Fruit fly (Drosophila melanogaster) whole organism, embryonic: ENCODE results near the gene Pcd.

ENCODE experiments used
- BEAF-32 ChIP-seq: fragments of 200-800 bp; sonication (Bioruptor generic); optimal IDR thresholded peaks from 3 replicates; lab custom pipeline; 2017; ENCODE audit warnings: missing biosample characterization, missing genetic modification characterization, mild to moderate bottlenecking, moderate library complexity, missing genetic modification reagents
- CG1024 ChIP-seq: fragments of 200-800 bp; sonication (Bioruptor generic); IDR thresholded peaks from 2 replicates; pipeline ENCODE4 v1.3.6; 2022; ENCODE audit warnings: missing biosample characterization, missing genetic modification characterization
- CG12155 ChIP-seq: fragments of 200-800 bp; sonication (Bioruptor generic); optimal IDR thresholded peaks from 3 replicates; lab custom pipeline; 2016; ENCODE audit warnings: missing biosample characterization, missing genetic modification characterization
- CG13894 ChIP-seq: fragments of 200-800 bp; sonication (Bioruptor generic); optimal IDR thresholded peaks from 3 replicates; lab custom pipeline; 2018; ENCODE audit warnings: missing biosample characterization, mild to moderate bottlenecking, missing genetic modification characterization, moderate library complexity
- CG14014 ChIP-seq: fragments of 200-800 bp; sonication (Bioruptor generic); IDR thresholded peaks from 2 replicates; pipeline ENCODE4 v1.3.6; 2022; ENCODE audit warnings: missing biosample characterization, missing genetic modification characterization
- CG15479 ChIP-seq: fragments of 200-800 bp; sonication (Bioruptor generic); optimal IDR thresholded peaks from 3 replicates; lab custom pipeline; 2019; ENCODE audit warnings: missing biosample characterization, mild to moderate bottlenecking, missing genetic modification characterization, moderate library complexity
- CG17328 ChIP-seq: fragments of 200-800 bp; sonication (Bioruptor generic); IDR thresholded peaks from 2 replicates; pipeline ENCODE4 v1.3.6; 2022; ENCODE audit warnings: missing biosample characterization, missing genetic modification characterization
- CG17385 ChIP-seq: fragments of 200-800 bp; sonication (Bioruptor generic); optimal IDR thresholded peaks from 3 replicates; lab custom pipeline; 2018; ENCODE audit warnings: missing biosample characterization, mild to moderate bottlenecking, missing genetic modification characterization
- CG18011 ChIP-seq: fragments of 200-800 bp; sonication (Bioruptor generic); optimal IDR thresholded peaks from 2 replicates; lab custom pipeline; 2017; ENCODE audit warnings: missing biosample characterization, missing genetic modification characterization, mild to moderate bottlenecking, moderate library complexity, missing genotype
- CG2202 ChIP-seq: fragments of 200-800 bp; sonication (Bioruptor generic); optimal IDR thresholded peaks from 2 replicates; lab custom pipeline; 2018; ENCODE audit warnings: missing biosample characterization, mild to moderate bottlenecking, missing genetic modification characterization
- CG32767 ChIP-seq: fragments of 200-800 bp; sonication (Bioruptor generic); IDR thresholded peaks from 2 replicates; pipeline ENCODE4 v1.3.6; 2022; ENCODE audit warnings: missing biosample characterization, missing genetic modification characterization
- CG33557 ChIP-seq: fragments of 200-800 bp; sonication (Bioruptor generic); optimal IDR thresholded peaks from 2 replicates; lab custom pipeline; 2019; ENCODE audit warnings: missing biosample characterization, mild to moderate bottlenecking, missing genetic modification characterization, moderate library complexity
- CG34224 ChIP-seq: fragments of 200-800 bp; sonication (Bioruptor generic); IDR thresholded peaks from 3 replicates; pipeline ENCODE4 v1.3.6; 2022; ENCODE audit warnings: missing biosample characterization, missing genetic modification characterization; ENCODE audit not compliant: partially characterized antibody
- CG3726 ChIP-seq: fragments of 200-800 bp; sonication (Bioruptor generic); IDR thresholded peaks from 3 replicates; pipeline ENCODE4, ENCODE4 v1.3.6; 2022; ENCODE audit warnings: missing biosample characterization, missing genetic modification characterization
- CG4360 ChIP-seq: fragments of 200-800 bp; sonication (Bioruptor generic); IDR thresholded peaks from 2 replicates; pipeline ENCODE4 v1.3.6; 2022; ENCODE audit warnings: missing biosample characterization, missing genetic modification characterization
- CG7745 ChIP-seq: fragments of 200-800 bp; sonication (Bioruptor generic); optimal IDR thresholded peaks from 2 replicates; lab custom pipeline; 2018; ENCODE audit warnings: missing biosample characterization, mild to moderate bottlenecking, missing genetic modification characterization, moderate library complexity
- CG8281 ChIP-seq: fragments of 200-800 bp; sonication (Bioruptor generic); optimal IDR thresholded peaks from 2 replicates; lab custom pipeline; 2018; ENCODE audit warnings: missing biosample characterization, mild to moderate bottlenecking, missing genetic modification characterization, moderate library complexity
- CG9609 ChIP-seq: fragments of 200-800 bp; sonication (Bioruptor generic); optimal IDR thresholded peaks from 3 replicates; lab custom pipeline; 2016; ENCODE audit warnings: missing biosample characterization, missing genetic modification characterization
- CG9727 ChIP-seq: fragments of 200-800 bp; sonication (Bioruptor generic); optimal IDR thresholded peaks from 3 replicates; lab custom pipeline; 2017; ENCODE audit warnings: missing biosample characterization, mild to moderate bottlenecking, missing genetic modification characterization
- E2f2 ChIP-seq: fragments of 200-800 bp; sonication (Bioruptor generic); IDR thresholded peaks from 2 replicates; pipeline ENCODE4 v1.3.6; 2022; ENCODE audit warnings: missing biosample characterization, missing genetic modification characterization
- H15 ChIP-seq: fragments of 200-800 bp; sonication (Bioruptor generic); IDR thresholded peaks from 3 replicates; pipeline ENCODE4 v1.3.6; 2022; ENCODE audit warnings: missing biosample characterization, missing genetic modification characterization
- HLH4C ChIP-seq: fragments of 200-800 bp; sonication (Bioruptor generic); IDR thresholded peaks from 3 replicates; pipeline ENCODE4 v1.3.6; 2022; ENCODE audit warnings: missing biosample characterization, missing genetic modification characterization; ENCODE audit not compliant: partially characterized antibody
- Hr51 ChIP-seq, 2 experiments: fragments of 200-800 bp; sonication (Bioruptor generic); optimal IDR thresholded peaks; 2 replicates in 1 of 2; 3 replicates in 1 of 2; lab custom pipeline; 2016 to 2018; ENCODE audit warnings: missing biosample characterization in 2 of 2, missing genetic modification characterization in 2 of 2, mild to moderate bottlenecking in 1 of 2, moderate library complexity in 1 of 2
- Lpt ChIP-seq: fragments of >200 bp; optimal IDR thresholded peaks from 2 replicates; lab custom pipeline; 2018; ENCODE audit warnings: missing biosample characterization, missing genetic modification characterization
- Nf-YC ChIP-seq: fragments of 200-800 bp; optimal IDR thresholded peaks from 3 replicates; lab custom pipeline; 2019; ENCODE audit warnings: missing biosample characterization, mild to moderate bottlenecking, missing genetic modification characterization, moderate library complexity
- Ssrp ChIP-seq: fragments of 200-800 bp; sonication (Bioruptor generic); optimal IDR thresholded peaks from 2 replicates; lab custom pipeline; 2018; ENCODE audit warnings: missing biosample characterization, mild to moderate bottlenecking, missing genetic modification characterization, moderate library complexity
- Trl ChIP-seq, 3 experiments: fragments of >200 bp in 2 of 3; fragments of 200-800 bp in 1 of 3; sonication (Bioruptor generic) in 1 of 3; optimal IDR thresholded peaks; 2 replicates in 1 of 3; 3 replicates in 2 of 3; lab custom pipeline; 2016 to 2017; ENCODE audit warnings: missing biosample characterization in 1 of 3, missing genetic modification characterization in 1 of 3
- br ChIP-seq: fragments of >200 bp; optimal IDR thresholded peaks from 2 replicates; lab custom pipeline; 2017
- cg ChIP-seq: fragments of 200-800 bp; sonication (Bioruptor generic); optimal IDR thresholded peaks from 3 replicates; lab custom pipeline; 2019; ENCODE audit warnings: missing biosample characterization, mild to moderate bottlenecking, missing genetic modification characterization, moderate library complexity
- crol ChIP-seq: fragments of 200-800 bp; sonication (Bioruptor generic); IDR thresholded peaks from 2 replicates; pipeline ENCODE4 v1.3.6; 2022; ENCODE audit warnings: missing biosample characterization, missing genetic modification characterization
- fd96Cb ChIP-seq: fragments of 200-800 bp; sonication (Bioruptor generic); optimal IDR thresholded peaks from 2 replicates; lab custom pipeline; 2018; ENCODE audit warnings: missing biosample characterization, mild to moderate bottlenecking, missing genetic modification characterization, moderate library complexity
- fru ChIP-seq: fragments of >200 bp; optimal IDR thresholded peaks from 2 replicates; lab custom pipeline; 2017
- hbn ChIP-seq: fragments of 200-800 bp; sonication (Bioruptor generic); IDR thresholded peaks from 2 replicates; pipeline ENCODE4 v1.3.6; 2022; ENCODE audit warnings: missing biosample characterization, missing genetic modification characterization; ENCODE audit not compliant: partially characterized antibody
- ind ChIP-seq: fragments of 200-800 bp; sonication (Bioruptor generic); optimal IDR thresholded peaks from 3 replicates; lab custom pipeline; 2016; ENCODE audit warnings: missing biosample characterization, missing genetic modification characterization
- insv ChIP-seq, 2 experiments: fragments of 200-800 bp; sonication (Bioruptor generic); optimal IDR thresholded peaks; 3 replicates each; lab custom pipeline; 2016 to 2018; ENCODE audit warnings: missing biosample characterization in 2 of 2, missing genetic modification characterization in 2 of 2
- jigr1 ChIP-seq: fragments of 200-800 bp; sonication (Bioruptor generic); IDR thresholded peaks from 3 replicates; pipeline ENCODE4 v1.3.6; 2022; ENCODE audit warnings: missing biosample characterization, missing genetic modification characterization
- maf-S ChIP-seq: fragments of 200-800 bp; sonication (Bioruptor generic); optimal IDR thresholded peaks from 2 replicates; lab custom pipeline; 2016; ENCODE audit warnings: missing biosample characterization, missing genetic modification characterization
- otp ChIP-seq: fragments of 200-800 bp; sonication (Bioruptor generic); IDR thresholded peaks from 3 replicates; pipeline ENCODE4, ENCODE4 v1.3.6; 2022; ENCODE audit warnings: missing biosample characterization, missing genetic modification characterization
- pita ChIP-seq: fragments of 200-800 bp; sonication (Bioruptor generic); optimal IDR thresholded peaks from 2 replicates; lab custom pipeline; 2017; ENCODE audit warnings: missing biosample characterization, mild to moderate bottlenecking, missing genetic modification characterization
- ranshi ChIP-seq: fragments of 200-800 bp; sonication (Bioruptor generic); IDR thresholded peaks from 2 replicates; pipeline ENCODE4 v1.3.6; 2022; ENCODE audit warnings: missing biosample characterization, missing genetic modification characterization
- sc ChIP-seq, 3 experiments: fragments of >200 bp in 2 of 3; fragments of 200-800 bp in 1 of 3; sonication (Bioruptor generic) in 1 of 3; optimal IDR thresholded peaks; 2 replicates in 2 of 3; 3 replicates in 1 of 3; lab custom pipeline; 2017; ENCODE audit warnings: mild to moderate bottlenecking in 1 of 3, missing biosample characterization in 1 of 3, missing genetic modification characterization in 1 of 3, missing genetic modification reagents in 1 of 3
- sens ChIP-seq: fragments of 200-800 bp; sonication (Bioruptor generic); peaks from one replicate; lab custom pipeline; 2016; ENCODE audit warnings: missing biosample characterization, missing genetic modification characterization
- sna ChIP-seq: fragments of 200-800 bp; sonication (Bioruptor generic); IDR thresholded peaks from 2 replicates; pipeline ENCODE4 v1.3.6; 2022; ENCODE audit warnings: missing biosample characterization, missing genetic modification characterization; ENCODE audit not compliant: partially characterized antibody
- sqz ChIP-seq: fragments of 200-800 bp; sonication (Bioruptor generic); optimal IDR thresholded peaks from 3 replicates; lab custom pipeline; 2018; ENCODE audit warnings: missing biosample characterization, mild to moderate bottlenecking, missing genetic modification characterization
- sr ChIP-seq: fragments of 200-800 bp; sonication (Bioruptor generic); IDR thresholded peaks from 3 replicates; pipeline ENCODE4 v1.3.6; 2022; ENCODE audit warnings: missing biosample characterization, missing genetic modification characterization
- tap ChIP-seq: fragments of 200-800 bp; optimal IDR thresholded peaks from 3 replicates; lab custom pipeline; 2019; ENCODE audit warnings: missing biosample characterization, mild to moderate bottlenecking, missing genetic modification characterization, moderate library complexity
- trem ChIP-seq: fragments of 200-800 bp; optimal IDR thresholded peaks from 3 replicates; lab custom pipeline; 2019; ENCODE audit warnings: missing biosample characterization, mild to moderate bottlenecking, missing genetic modification characterization, moderate library complexity
- zen ChIP-seq: fragments of 200-800 bp; sonication (Bioruptor generic); optimal IDR thresholded peaks from 3 replicates; lab custom pipeline; 2018; ENCODE audit warnings: missing biosample characterization, mild to moderate bottlenecking, missing genetic modification characterization, moderate library complexity
- zfh2 ChIP-seq: fragments of 200-800 bp; sonication (Bioruptor generic); optimal IDR thresholded peaks from 2 replicates; lab custom pipeline; 2016; ENCODE audit warnings: missing biosample characterization, missing genetic modification characterization

Gene Pcd

dm6 chr3R:29723048-29723656 lies at the start of gene Pcd (continued):
- TF ChIP-seq CG34224 (GFP tag; lab: Robert Waterston, UW) (peak; percentile 49; the same call in 1 of the 3 replicates), CG9727 (GFP tag; lab: Kevin White, UChicago) (no peak), CG7745 (tag; lab: Kevin White, UChicago) (no peak), H15 (GFP tag; lab: Robert Waterston, UW) (no peak), E2f2 (peak; percentile 91), CG17328 (GFP tag; lab: Robert Waterston, UW) (0 out of 2 replicates have a peak, but pooled peaks have one; percentile 27), fd96Cb (tag; lab: Kevin White, UChicago) (no peak), CG32767 (GFP tag; lab: Robert Waterston, UW) (0 out of 2 replicates have a peak, but pooled peaks have one; percentile 21), tap (tag; lab: Kevin White, UChicago) (no peak), ranshi (no peak), crol (peak; percentile 91), CG2202 (tag; lab: Kevin White, UChicago) (no peak), Trl (optimal IDR thresholded peaks at IDR 0.05; lab: Kevin White, UChicago) (no peak), Trl (GFP tag; optimal IDR thresholded peaks at IDR 0.05; lab: Kevin White, UChicago) (no peak), hbn (0 out of 2 replicates have a peak, but pooled peaks have one; percentile 24), Nf-YC (tag; lab: Kevin White, UChicago) (no peak), BEAF-32 (no peak), insv (GFP tag; optimal IDR thresholded peaks at IDR 0.05; lab: Kevin White, UChicago) (peak in 1 of 2 experiments; percentile 46), br (lab: Kevin White, UChicago) (no peak), CG18011 (peak; percentile 14), CG12155 (GFP tag; lab: Kevin White, UChicago) (peak; percentile 97), CG14014 (no peak), sna (GFP tag; lab: Robert Waterston, UW) (peak; percentile 24; the same call in 1 of the 2 replicates), sc (optimal IDR thresholded peaks at IDR 0.05; lab: Kevin White, UChicago) (no peak), sc (GFP tag; optimal IDR thresholded peaks at IDR 0.05; lab: Kevin White, UChicago) (no peak), ind (no peak), CG15479 (no peak), maf-S (no peak), CG1024 (GFP tag; lab: Robert Waterston, UW) (no peak), CG9609 (GFP tag; lab: Kevin White, UChicago) (no peak), CG8281 (tag; lab: Kevin White, UChicago) (no peak), zen (tag; lab: Kevin White, UChicago) (no peak), sr (no peak), jigr1 (GFP tag; lab: Robert Waterston, UW) (no peak), pita (GFP tag; lab: Kevin White, UChicago) (no peak), CG4360 (peak; percentile 63), CG33557 (GFP tag; lab: Kevin White, UChicago) (no peak), trem (peak; percentile 99), otp (GFP tag; lab: Robert Waterston, UW) (no peak), cg (GFP tag; lab: Kevin White, UChicago) (no peak), HLH4C (GFP tag; lab: Robert Waterston, UW) (0 out of 3 replicates have a peak, but pooled peaks have one; percentile 36), CG3726 (no peak), Ssrp (no peak), CG17385 (GFP tag; lab: Kevin White, UChicago) (no peak), fru (lab: Kevin White, UChicago) (no peak), zfh2 (GFP tag; lab: Kevin White, UChicago) (no peak), sqz (GFP tag; lab: Kevin White, UChicago) (no peak), CG13894 (peak; percentile 35), Hr51 (GFP tag; optimal IDR thresholded peaks at IDR 0.05; lab: Kevin White, UChicago) (no peak), sens (GFP tag; lab: Kevin White, UChicago) (no peak), Lpt (GFP tag; lab: Kevin White, UChicago) (no peak)
